ENCODE assay signal across 4 fruit fly cellular contexts in genomic region chr3R:23189143-23189957, dm6.
TF ChIP-seq lines count a peak whose summit lies in the region.

No protein-coding gene starts in this region.

- TF ChIP-seq CTCF in whole organism, embryonic (GFP tag; optimal IDR thresholded peaks at IDR 0.05; lab: Kevin White, UChicago) = no peak

TF ChIP-seq in whole organism, adult, 20 proteins besides CTCF, POLR2A, EP300 and RAD21:
- no peak for TF ChIP-seq CG33017 (tag; optimal IDR thresholded peaks at IDR 0.05; lab: Kevin White, UChicago)
- no peak for TF ChIP-seq Crg-1 (GFP tag; optimal IDR thresholded peaks at IDR 0.05; lab: Kevin White, UChicago)
- no peak for TF ChIP-seq CG12768 (GFP tag; optimal IDR thresholded peaks at IDR 0.05; lab: Kevin White, UChicago)
- no peak for TF ChIP-seq CG7101 (tag; optimal IDR thresholded peaks at IDR 0.05; lab: Kevin White, UChicago)
- TF ChIP-seq toe (GFP tag; optimal IDR thresholded peaks at IDR 0.05; lab: Kevin White, UChicago) = no peak
- no peak for TF ChIP-seq bab1 (GFP tag; optimal IDR thresholded peaks at IDR 0.05; lab: Kevin White, UChicago)
- TF ChIP-seq CG7045 (GFP tag; optimal IDR thresholded peaks at IDR 0.05; lab: Kevin White, UChicago) = no peak
- no peak for TF ChIP-seq CG5204 (GFP tag; optimal IDR thresholded peaks at IDR 0.05; lab: Kevin White, UChicago)
- no peak for TF ChIP-seq ovo (GFP tag; optimal IDR thresholded peaks at IDR 0.05; lab: Kevin White, UChicago)
- peak in 1 of 2 experiments; percentile 91 for TF ChIP-seq cnc (optimal IDR thresholded peaks at IDR 0.05; lab: Kevin White, UChicago)
- peak; percentile 59 for TF ChIP-seq kay (GFP tag; lab: Kevin White, UChicago; ENCODE audit: borderline replicate concordance)
- TF ChIP-seq CG11617 (GFP tag; optimal IDR thresholded peaks at IDR 0.05; lab: Kevin White, UChicago) = no peak
- no peak for TF ChIP-seq Hr96 (GFP tag; optimal IDR thresholded peaks at IDR 0.05; lab: Kevin White, UChicago)
- TF ChIP-seq CG14711 (tag; optimal IDR thresholded peaks at IDR 0.05; lab: Kevin White, UChicago) = no peak
- TF ChIP-seq CG1620 (GFP tag; optimal IDR thresholded peaks at IDR 0.05; lab: Kevin White, UChicago) = no peak
- TF ChIP-seq cic (GFP tag; optimal IDR thresholded peaks at IDR 0.05; lab: Kevin White, UChicago) = peak; percentile 83
- no peak for TF ChIP-seq Clk (GFP tag; optimal IDR thresholded peaks at IDR 0.05; lab: Kevin White, UChicago)
- TF ChIP-seq tj (GFP tag; optimal IDR thresholded peaks at IDR 0.05; lab: Kevin White, UChicago) = no peak
- TF ChIP-seq pad (GFP tag; optimal IDR thresholded peaks at IDR 0.05; lab: Kevin White, UChicago) = no peak

TF ChIP-seq in whole organism, embryonic, 481 proteins besides CTCF, POLR2A, EP300 and RAD21 (continues in another document):
- no peak for TF ChIP-seq CG13123 (GFP tag; optimal IDR thresholded peaks at IDR 0.05; lab: Kevin White, UChicago)
- no peak for TF ChIP-seq Nf-YC (tag; optimal IDR thresholded peaks at IDR 0.05; lab: Kevin White, UChicago)
- peak; percentile 84 for TF ChIP-seq CG34376 (GFP tag; optimal IDR thresholded peaks at IDR 0.05; lab: Kevin White, UChicago)
- 0 out of 2 replicates have a peak, but pooled peaks have one; percentile 11 for TF ChIP-seq CG4360 (GFP tag; IDR thresholded peaks at IDR 0.05; lab: Robert Waterston, UW)
- no peak for TF ChIP-seq Nf-YB (GFP tag; optimal IDR thresholded peaks at IDR 0.05; lab: Kevin White, UChicago)
- TF ChIP-seq kay (GFP tag; optimal IDR thresholded peaks at IDR 0.05; lab: Kevin White, UChicago) = peak; percentile 13
- TF ChIP-seq sd (tag; optimal IDR thresholded peaks at IDR 0.05; lab: Kevin White, UChicago) = peak; percentile 61
- TF ChIP-seq GATAe (GFP tag; conservative IDR thresholded peaks at IDR 0.05; lab: Robert Waterston, UW) = peak; percentile 88
- TF ChIP-seq z (GFP tag; IDR thresholded peaks at IDR 0.05; lab: Robert Waterston, UW) = 0 out of 3 replicates have a peak, but pooled peaks have one; percentile 16
- TF ChIP-seq HmgZ (tag; optimal IDR thresholded peaks at IDR 0.05; lab: Kevin White, UChicago) = peak; percentile 32
- peak; percentile 67 for TF ChIP-seq corto (GFP tag; optimal IDR thresholded peaks at IDR 0.05; lab: Kevin White, UChicago)
- peak; percentile 47 for TF ChIP-seq CG10543 (GFP tag; optimal IDR thresholded peaks at IDR 0.05; lab: Kevin White, UChicago)
- peak; percentile 81 for TF ChIP-seq grn (GFP tag; optimal IDR thresholded peaks at IDR 0.05; lab: Kevin White, UChicago)
- peak; percentile 91 for TF ChIP-seq exex (tag; optimal IDR thresholded peaks at IDR 0.05; lab: Kevin White, UChicago)
- peak; percentile 20 for TF ChIP-seq ftz-f1 (GFP tag; optimal IDR thresholded peaks at IDR 0.05; lab: Kevin White, UChicago)
- peak in 1 of 2 experiments; percentile 86 for TF ChIP-seq Hr78 (GFP tag; optimal IDR thresholded peaks at IDR 0.05; lab: Kevin White, UChicago)
- TF ChIP-seq lab (GFP tag; optimal IDR thresholded peaks at IDR 0.05; lab: Kevin White, UChicago) = peak; percentile 26
- peak; percentile 22 for TF ChIP-seq Med (GFP tag; lab: Kevin White, UChicago)
- peak; percentile 23; the same call in 1 of the 2 replicates for TF ChIP-seq Adf1 (GFP tag; IDR thresholded peaks at IDR 0.05; lab: Robert Waterston, UW)
- peak; percentile 19 for TF ChIP-seq cg (GFP tag; optimal IDR thresholded peaks at IDR 0.05; lab: Kevin White, UChicago)
- TF ChIP-seq chinmo (GFP tag; IDR thresholded peaks at IDR 0.05; lab: Robert Waterston, UW; ENCODE audit: partially characterized antibody) = peak; percentile 79; the same call in 1 of the 4 replicates
- peak; percentile 47 for TF ChIP-seq mirr (GFP tag; optimal IDR thresholded peaks at IDR 0.05; lab: Kevin White, UChicago)
- no peak for TF ChIP-seq tx (GFP tag; optimal IDR thresholded peaks at IDR 0.05; lab: Kevin White, UChicago)
- no peak for TF ChIP-seq insv (GFP tag; optimal IDR thresholded peaks at IDR 0.05; lab: Kevin White, UChicago)

TF ChIP-seq in whole organism, prepupa, 60 proteins besides CTCF, POLR2A, EP300 and RAD21:
- TF ChIP-seq Hr38 (GFP tag; optimal IDR thresholded peaks at IDR 0.05; lab: Kevin White, UChicago) (no peak), svp (GFP tag; lab: Kevin White, UChicago) (peak; percentile 99)

TF ChIP-seq in whole organism, wandering third instar larva, 38 proteins besides CTCF, POLR2A, EP300 and RAD21:
- peak; percentile 7 for TF ChIP-seq Hr83 (GFP tag; optimal IDR thresholded peaks at IDR 0.05; lab: Kevin White, UChicago; ENCODE audit: poor library complexity, severe bottlenecking)
- TF ChIP-seq Abd-B (GFP tag; optimal IDR thresholded peaks at IDR 0.05; lab: Kevin White, UChicago) = no peak
- no peak for TF ChIP-seq CrebA (GFP tag; optimal IDR thresholded peaks at IDR 0.05; lab: Kevin White, UChicago; ENCODE audit: borderline replicate concordance)
- no peak for TF ChIP-seq OdsH (GFP tag; optimal IDR thresholded peaks at IDR 0.05; lab: Kevin White, UChicago)
- no peak for TF ChIP-seq dl (GFP tag; optimal IDR thresholded peaks at IDR 0.05; lab: Kevin White, UChicago; ENCODE audit: insufficient read depth in 1 of 2, partially characterized antibody in 2 of 2)
